Fruit fly (Drosophila melanogaster) whole organism, pupa: Measurements from ENCODE around the gene Gr85a.

Source experiments
- CG12605 ChIP-seq: fragments of 200-800 bp; sonication (Bioruptor generic); IDR thresholded peaks from 2 replicates; pipeline ENCODE4 v1.3.6; 2022; ENCODE audit warnings: missing biosample characterization, missing genetic modification characterization
- CG14655 ChIP-seq: fragments of 200-800 bp; sonication (Bioruptor generic); optimal IDR thresholded peaks from 3 replicates; lab custom pipeline; 2017; ENCODE audit warnings: mild to moderate bottlenecking, missing biosample characterization, missing genetic modification reagents, missing genetic modification characterization
- CG15710 ChIP-seq: fragments of 200-800 bp; sonication (Bioruptor generic); optimal IDR thresholded peaks from 2 replicates; lab custom pipeline; 2018; ENCODE audit warnings: missing biosample characterization, mild to moderate bottlenecking, missing genetic modification characterization, moderate library complexity
- CG32121 ChIP-seq: fragments of 200-800 bp; sonication (Bioruptor generic); IDR thresholded peaks from 2 replicates; pipeline ENCODE4 v1.3.6; 2022; ENCODE audit warnings: missing biosample characterization, missing genetic modification characterization
- CG34367 ChIP-seq: fragments of 200-800 bp; sonication (Bioruptor generic); optimal IDR thresholded peaks from 2 replicates; lab custom pipeline; 2018; ENCODE audit warnings: missing biosample characterization, mild to moderate bottlenecking, missing genetic modification characterization
- CG8159 ChIP-seq: fragments of 200-800 bp; sonication (Bioruptor generic); optimal IDR thresholded peaks from 3 replicates; lab custom pipeline; 2018; ENCODE audit warnings: missing biosample characterization, mild to moderate bottlenecking, missing genetic modification characterization, moderate library complexity
- D1 ChIP-seq: fragments of 200-800 bp; sonication (Bioruptor generic); optimal IDR thresholded peaks from 2 replicates; lab custom pipeline; 2018; ENCODE audit warnings: missing biosample characterization, mild to moderate bottlenecking, missing genetic modification characterization, moderate library complexity
- Ets98B ChIP-seq: fragments of 200-800 bp; sonication (Bioruptor generic); IDR thresholded peaks from 2 replicates; pipeline ENCODE4 v1.3.6; 2022; ENCODE audit warnings: missing biosample characterization, missing genetic modification characterization
- Pif1A ChIP-seq: fragments of 200-800 bp; sonication (Bioruptor generic); optimal IDR thresholded peaks from 3 replicates; lab custom pipeline; 2016; ENCODE audit warnings: missing biosample characterization, missing genetic modification characterization
- Pif1B ChIP-seq: fragments of 200-800 bp; sonication (Bioruptor generic); optimal IDR thresholded peaks from 3 replicates; lab custom pipeline; 2016; ENCODE audit warnings: missing biosample characterization, missing genetic modification characterization
- Snoo ChIP-seq: fragments of 200-800 bp; sonication (Bioruptor generic); optimal IDR thresholded peaks from 3 replicates; lab custom pipeline; 2017; ENCODE audit warnings: missing biosample characterization, mild to moderate bottlenecking, missing genetic modification characterization, inconsistent platforms
- gl ChIP-seq: fragments of 200-800 bp; sonication (Bioruptor generic); optimal IDR thresholded peaks from 2 replicates; lab custom pipeline; 2018; ENCODE audit warnings: missing biosample characterization, mild to moderate bottlenecking, missing genetic modification characterization

DNA sequence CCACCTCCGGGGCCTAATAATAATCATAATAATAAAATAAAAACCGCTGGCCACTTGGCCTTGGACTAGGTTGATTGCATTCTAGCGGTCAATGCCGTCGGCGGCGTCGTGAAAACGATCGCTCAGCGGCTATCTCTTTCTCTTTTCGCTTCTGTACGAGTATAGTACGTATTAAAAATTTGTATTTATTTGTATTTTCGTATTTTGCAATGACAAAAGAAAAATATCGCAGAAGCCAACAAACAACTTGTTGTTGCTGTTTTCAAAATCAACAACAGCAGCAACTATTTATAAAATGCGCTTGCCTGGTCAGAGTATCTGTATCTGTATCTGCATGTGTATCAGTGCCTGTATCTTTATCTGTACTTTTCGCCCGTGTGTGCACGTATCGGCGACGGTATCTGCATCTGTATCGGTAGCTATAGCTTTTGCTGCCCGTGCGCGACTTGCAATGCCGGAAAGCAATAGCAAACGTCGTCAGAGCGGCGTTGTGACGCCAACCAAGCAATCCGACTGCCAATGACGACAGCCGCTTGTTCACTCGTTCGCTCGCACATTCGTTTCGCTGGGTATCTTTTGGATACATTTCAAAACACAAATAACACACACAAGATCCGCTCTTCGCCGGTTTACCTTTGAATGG, 41.8 kb downstream of the Gr85a start:
- no peak for TF ChIP-seq CG8159 (tag; lab: Kevin White, UChicago)
- TF ChIP-seq CG14655 (GFP tag; lab: Kevin White, UChicago), result peak; percentile 24
- TF ChIP-seq D1 (tag; lab: Kevin White, UChicago), result no peak
- TF ChIP-seq CG12605 (GFP tag; lab: Robert Waterston, UW), result no peak
- no peak for TF ChIP-seq CG34367 (tag; lab: Kevin White, UChicago)
- no peak for TF ChIP-seq Pif1B (GFP tag; lab: Kevin White, UChicago)
- no peak for TF ChIP-seq Pif1A (GFP tag; lab: Kevin White, UChicago)
- TF ChIP-seq Snoo (tag; lab: Kevin White, UChicago), result no peak
- TF ChIP-seq gl (tag; lab: Kevin White, UChicago), result no peak
- TF ChIP-seq CG15710 (tag; lab: Kevin White, UChicago), result no peak
- TF ChIP-seq Ets98B (GFP tag; lab: Robert Waterston, UW), result 0 out of 2 replicates have a peak, but pooled peaks have one; percentile 29
- peak; percentile 52; the same call in 1 of the 2 replicates for TF ChIP-seq CG32121 (GFP tag; lab: Robert Waterston, UW)
